6 worm cellular contexts compared by ENCODE assay signal in genomic region chrV:8805047-8805446, ce11.
TF ChIP-seq lines count a peak whose summit lies in the region.

No protein-coding gene starts in this region.

TF ChIP-seq in whole organism, L1 larva, 84 proteins besides CTCF, POLR2A, EP300 and RAD21:
- TF ChIP-seq skn-1 (tag; optimal IDR thresholded peaks at IDR 0.05; lab: Kevin White, UChicago) (no peak), unc-62 (GFP tag; optimal IDR thresholded peaks at IDR 0.05; lab: Kevin White, UChicago) (no peak), tbx-2 (tag; optimal IDR thresholded peaks at IDR 0.05; lab: Kevin White, UChicago) (peak; percentile 80), nhr-71 (tag; optimal IDR thresholded peaks at IDR 0.05; lab: Kevin White, UChicago) (peak; percentile 40), ces-1 (GFP tag; optimal IDR thresholded peaks at IDR 0.05; lab: Kevin White, UChicago) (peak; percentile 81), lin-14 (GFP tag; optimal IDR thresholded peaks at IDR 0.05; lab: Kevin White, UChicago) (peak; percentile 78)
TF ChIP-seq in whole organism, L1 larva: peak in this region for 4.

TF ChIP-seq in whole organism, L2 larva, 48 proteins besides CTCF, POLR2A, EP300 and RAD21:
- TF ChIP-seq sma-9 (GFP tag; optimal IDR thresholded peaks at IDR 0.05; lab: Kevin White, UChicago) = peak; percentile 11
- TF ChIP-seq sma-9 (tag; optimal IDR thresholded peaks at IDR 0.05; lab: Kevin White, UChicago) = no peak
- no peak for TF ChIP-seq nhr-77 (tag; optimal IDR thresholded peaks at IDR 0.05; lab: Kevin White, UChicago)

TF ChIP-seq in whole organism, L3 larva, 47 proteins besides CTCF, POLR2A, EP300 and RAD21:
- TF ChIP-seq nhr-67 (tag; optimal IDR thresholded peaks at IDR 0.05; lab: Kevin White, UChicago) (no peak), tbx-2 (tag; optimal IDR thresholded peaks at IDR 0.05; lab: Kevin White, UChicago) (peak; percentile 3), pha-4 (tag; optimal IDR thresholded peaks at IDR 0.05; lab: Kevin White, UChicago) (no peak), jun-1 (tag; optimal IDR thresholded peaks at IDR 0.05; lab: Kevin White, UChicago) (no peak), unc-39 (tag; optimal IDR thresholded peaks at IDR 0.05; lab: Kevin White, UChicago) (no peak), ceh-9 (tag; optimal IDR thresholded peaks at IDR 0.05; lab: Kevin White, UChicago) (no peak), daf-12 (tag; optimal IDR thresholded peaks at IDR 0.05; lab: Kevin White, UChicago) (no peak), aly-2 (tag; optimal IDR thresholded peaks at IDR 0.05; lab: Kevin White, UChicago) (no peak), pqm-1 (tag; optimal IDR thresholded peaks at IDR 0.05; lab: Kevin White, UChicago) (no peak)

TF ChIP-seq in whole organism, L4 larva, 104 proteins besides CTCF, POLR2A, EP300 and RAD21:
- TF ChIP-seq nhr-77 (tag; optimal IDR thresholded peaks at IDR 0.05; lab: Kevin White, UChicago) (no peak), unc-62 (GFP tag; optimal IDR thresholded peaks at IDR 0.05 in 1 of 2; lab: Kevin White, UChicago) (no peak), unc-62 (tag; optimal IDR thresholded peaks at IDR 0.05; lab: Kevin White, UChicago) (no peak), ces-1 (GFP tag; optimal IDR thresholded peaks at IDR 0.05; lab: Kevin White, UChicago) (peak; percentile 78), sdz-12 (GFP tag; optimal IDR thresholded peaks at IDR 0.05; lab: Kevin White, UChicago) (no peak), daf-19 (GFP tag; conservative IDR thresholded peaks at IDR 0.05; lab: Robert Waterston, UW) (no peak), aha-1 (tag; lab: Kevin White, UChicago) (peak; percentile 88), tra-1 (GFP tag; IDR thresholded peaks at IDR 0.05; lab: Robert Waterston, UW) (no peak)

TF ChIP-seq in whole organism, late embryonic, 69 proteins besides CTCF, POLR2A, EP300 and RAD21:
- TF ChIP-seq C38D4.7 (GFP tag; optimal IDR thresholded peaks at IDR 0.05; lab: Kevin White, UChicago) (no peak), unc-42 (tag; optimal IDR thresholded peaks at IDR 0.05; lab: Kevin White, UChicago) (peak; percentile 91), ceh-31 (tag; optimal IDR thresholded peaks at IDR 0.05; lab: Kevin White, UChicago) (peak; percentile 42), che-1 (tag; optimal IDR thresholded peaks at IDR 0.05; lab: Kevin White, UChicago) (no peak)

TF ChIP-seq in whole organism, mixed stage, embryonic, 35 proteins besides CTCF, POLR2A, EP300 and RAD21:
- TF ChIP-seq ces-1 (GFP tag; optimal IDR thresholded peaks at IDR 0.05; lab: Kevin White, UChicago) = peak; percentile 95
- TF ChIP-seq drap-1 (GFP tag; optimal IDR thresholded peaks at IDR 0.05; lab: Kevin White, UChicago) = no peak

Comparison
In these comparisons a context has a peak if more than half of its experiments do, and no peak if none do; other contexts are left out.
1. Of the 29 proteins assayed by ChIP-seq in both whole organism, L4 larva and whole organism, L1 larva: peak only in whole organism, L4 larva: aha-1; only in whole organism, L1 larva: none; in both: ces-1; in neither: 27.